Worm (Caenorhabditis elegans): ENCODE measurements around the gene Y116A8C.468.

DNA sequence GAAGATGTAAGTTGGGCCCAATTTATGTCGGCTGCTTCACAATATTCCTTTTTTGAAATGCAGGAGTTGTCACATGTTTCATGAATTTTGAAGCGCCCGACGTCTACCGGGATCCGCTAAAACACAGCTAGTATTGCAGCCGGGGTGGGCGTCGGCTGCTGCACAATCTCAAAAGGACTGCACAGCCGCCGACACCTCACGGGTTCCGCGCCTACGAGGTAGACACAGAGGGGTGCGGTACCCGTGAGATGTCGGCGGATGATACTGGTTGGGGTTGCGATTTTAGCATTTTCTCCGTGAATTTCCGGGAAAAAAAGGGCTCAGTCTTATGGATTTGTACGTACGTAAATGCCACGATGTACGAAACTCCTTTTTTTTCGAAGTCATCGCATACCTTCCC is 3.8 kb downstream of the Y116A8C.468 start:
- TF ChIP-seq ztf-23 (GFP tag; IDR thresholded peaks at IDR 0.05) (no peak), ref-1 (GFP tag; conservative IDR thresholded peaks at IDR 0.05) (no peak), ztf-29 (GFP tag; IDR thresholded peaks at IDR 0.05) (no peak), cog-1 (tag; optimal IDR thresholded peaks at IDR 0.05) (no peak)
